Worm (Caenorhabditis elegans) whole organism, mixed stage, embryonic: ENCODE measurements around the gene fbxb-38.

Experiments used
- ceh-43 ChIP-seq: fragments of 200-800 bp; sonication (Bioruptor generic); optimal IDR thresholded peaks from 2 replicates; lab custom pipeline; 2018; ENCODE audit warnings: mild to moderate bottlenecking, missing genetic modification characterization, moderate library complexity, missing compliant biosample characterization
- elt-1 ChIP-seq: sonication (generic microtip); optimal IDR thresholded peaks from 2 replicates; lab custom pipeline; 2017; ENCODE audit warnings: missing genetic modification characterization, mild to moderate bottlenecking, missing compliant biosample characterization, antibody characterized with exemption, moderate library complexity, borderline replicate concordance; ENCODE audit not compliant: insufficient read depth
- elt-3 ChIP-seq: fragments of 150-350 bp; optimal IDR thresholded peaks from 2 replicates; lab custom pipeline; 2014; ENCODE audit warnings: missing biosample characterization, missing genetic modification characterization
- mep-1 ChIP-seq: fragments of 150-350 bp; optimal IDR thresholded peaks from 2 replicates; lab custom pipeline; 2017; ENCODE audit warnings: missing biosample characterization, missing genetic modification reagents, missing genetic modification characterization, inconsistent platforms
- nhr-237 ChIP-seq: fragments of 150-350 bp; optimal IDR thresholded peaks from 2 replicates; lab custom pipeline; 2014; ENCODE audit warnings: missing biosample characterization, missing genetic modification characterization
- nhr-28 ChIP-seq: fragments of 150-350 bp; optimal IDR thresholded peaks from 2 replicates; lab custom pipeline; 2014; ENCODE audit warnings: missing biosample characterization, missing genetic modification characterization
- snpc-4 ChIP-seq: fragments of 150-350 bp; optimal IDR thresholded peaks from 2 replicates; lab custom pipeline; 2014; ENCODE audit warnings: missing biosample characterization, missing genetic modification characterization
- zip-8 ChIP-seq: fragments of 150-350 bp; optimal IDR thresholded peaks from 2 replicates; lab custom pipeline; 2014; ENCODE audit warnings: missing biosample characterization, missing genetic modification characterization
- ztf-11 ChIP-seq: fragments of 150-350 bp; optimal IDR thresholded peaks from 2 replicates; lab custom pipeline; 2014; ENCODE audit warnings: missing biosample characterization, missing genetic modification characterization

- TF ChIP-seq nhr-237 (no peak), elt-1 (tag; lab: Kevin White, UChicago) (peak; percentile 74), ceh-43 (GFP tag; lab: Kevin White, UChicago) (no peak), nhr-28 (no peak), mep-1 (tag; lab: Kevin White, UChicago) (no peak), snpc-4 (no peak), ztf-11 (tag; lab: Kevin White, UChicago) (no peak), elt-3 (tag; lab: Kevin White, UChicago) (no peak), zip-8 (tag; lab: Kevin White, UChicago) (no peak)
These were observed 18.0 kb downstream of the fbxb-38 start, which contains the start of the genes C40A11.7 and C40A11.8 for ce11 chrII:2150485-2150985.
